Worm (Caenorhabditis elegans): ENCODE measurements around the gene npp-23.

- TF ChIP-seq mep-1 (tag; optimal IDR thresholded peaks at IDR 0.05) (peak; percentile 5), unc-62 (GFP tag; optimal IDR thresholded peaks at IDR 0.05) (no peak), ztf-11 (tag; optimal IDR thresholded peaks at IDR 0.05) (no peak), blmp-1 (tag; optimal IDR thresholded peaks at IDR 0.05) (no peak), lin-13 (tag; optimal IDR thresholded peaks at IDR 0.05) (no peak), nhr-28 (tag; optimal IDR thresholded peaks at IDR 0.05) (no peak), lsy-2 (tag; optimal IDR thresholded peaks at IDR 0.05) (peak; percentile 7), elt-3 (tag; optimal IDR thresholded peaks at IDR 0.05) (no peak)
Observed at ce11 chrIV:8869624-8870023, at the start of gene npp-23.

Measured in whole organism, mixed stage, embryonic.